Worm (Caenorhabditis elegans): ENCODE results near the gene rps-12.

- TF ChIP-seq W03F9.2 (tag; optimal IDR thresholded peaks at IDR 0.05) (no peak), dao-5 (tag; optimal IDR thresholded peaks at IDR 0.05) (no peak)
Observed at ce11 chrIII:5714984-5715454, 35.9 kb downstream of the rps-12 start.
